Worm (Caenorhabditis elegans): ENCODE results near the gene lam-1.

DNA sequence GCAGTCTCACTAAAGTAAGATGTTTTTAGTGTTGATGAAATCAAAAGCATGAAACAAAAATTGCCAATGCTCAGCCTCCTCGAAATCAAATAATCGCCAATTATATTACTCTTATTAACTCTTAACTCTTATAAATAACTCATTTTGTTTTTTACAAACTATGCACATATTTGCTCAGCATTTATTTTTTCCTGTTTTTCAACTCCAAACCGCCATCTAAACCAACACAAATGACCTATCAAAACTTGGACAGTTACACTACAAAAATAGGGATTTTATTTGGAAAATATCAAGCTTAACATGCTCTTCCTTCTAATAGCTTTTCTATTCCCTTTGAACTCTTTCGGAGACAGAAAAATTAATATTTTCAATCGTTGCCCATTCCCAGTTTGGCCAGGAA is 55.5 kb downstream of the lam-1 start, which contains the start of gene thn-6:
- TF ChIP-seq ceh-13 (GFP tag; optimal IDR thresholded peaks at IDR 0.05) = no peak
- no peak for TF ChIP-seq hmbx-1 (tag; optimal IDR thresholded peaks at IDR 0.05)
- no peak for TF ChIP-seq flt-1 (GFP tag; IDR thresholded peaks at IDR 0.05)
- no peak for TF ChIP-seq ama-1 (optimal IDR thresholded peaks at IDR 0.05)
- TF ChIP-seq hnd-1 (tag; optimal IDR thresholded peaks at IDR 0.05) = no peak
- no peak for TF ChIP-seq ceh-36 (tag; optimal IDR thresholded peaks at IDR 0.05)
